Fruit fly (Drosophila melanogaster): Measurements from ENCODE around the gene CG45045.

The CG45045 gene

dm6 chr3R:17701131-17701593 is 33.8 kb downstream of the CG45045 start (continued):
- TF ChIP-seq CG11762 (GFP tag; optimal IDR thresholded peaks at IDR 0.05; ENCODE audit: insufficient read depth) (no peak), OdsH (GFP tag; optimal IDR thresholded peaks at IDR 0.05) (no peak), CG10669 (GFP tag; optimal IDR thresholded peaks at IDR 0.05) (no peak), Ets21C (GFP tag; optimal IDR thresholded peaks at IDR 0.05) (no peak), Met (GFP tag; optimal IDR thresholded peaks at IDR 0.05) (no peak), CG6792 (GFP tag; optimal IDR thresholded peaks at IDR 0.05) (peak; percentile 6), CG15336 (GFP tag; IDR thresholded peaks at IDR 0.05) (peak; percentile 47; the same call in 1 of the 2 replicates), esn (GFP tag; optimal IDR thresholded peaks at IDR 0.05) (no peak), Lpt (GFP tag; optimal IDR thresholded peaks at IDR 0.05) (peak; percentile 53), CG31627 (GFP tag; optimal IDR thresholded peaks at IDR 0.05) (no peak), salr (GFP tag; optimal IDR thresholded peaks at IDR 0.05) (peak in 1 of 2 experiments; percentile 42), Eip93F (GFP tag; optimal IDR thresholded peaks at IDR 0.05) (peak; percentile 21), dac (GFP tag; optimal IDR thresholded peaks at IDR 0.05) (no peak), ss (GFP tag; optimal IDR thresholded peaks at IDR 0.05) (peak; percentile 31 to 38), CG8632 (GFP tag; optimal IDR thresholded peaks at IDR 0.05) (no peak), Hr4 (GFP tag; optimal IDR thresholded peaks at IDR 0.05) (peak; percentile 5), CG4318 (GFP tag; optimal IDR thresholded peaks at IDR 0.05) (no peak), CG8119 (GFP tag; IDR thresholded peaks at IDR 0.05) (0 out of 3 replicates have a peak, but pooled peaks have one; percentile 8), Blimp-1 (GFP tag; optimal IDR thresholded peaks at IDR 0.05) (no peak), Sox102F (GFP tag; optimal IDR thresholded peaks at IDR 0.05) (peak; percentile 39), Hr39 (GFP tag; optimal IDR thresholded peaks at IDR 0.05) (no peak), CG6808 (GFP tag; optimal IDR thresholded peaks at IDR 0.05) (peak; percentile 5), CG6854 (GFP tag; optimal IDR thresholded peaks at IDR 0.05) (peak; percentile 71), svp (GFP tag) (peak; percentile 38), CG8319 (GFP tag; optimal IDR thresholded peaks at IDR 0.05) (no peak), CG7368 (GFP tag; optimal IDR thresholded peaks at IDR 0.05) (no peak), CG34406 (GFP tag; optimal IDR thresholded peaks at IDR 0.05) (peak; percentile 11), CG16779 (tag; optimal IDR thresholded peaks at IDR 0.05) (no peak), Hr38 (GFP tag; optimal IDR thresholded peaks at IDR 0.05) (no peak), achi (GFP tag; optimal IDR thresholded peaks at IDR 0.05) (no peak), CG10631 (GFP tag; optimal IDR thresholded peaks at IDR 0.05) (no peak), spab (GFP tag; optimal IDR thresholded peaks at IDR 0.05) (no peak), CG9139 (GFP tag; optimal IDR thresholded peaks at IDR 0.05) (no peak), CG6163 (GFP tag; IDR thresholded peaks at IDR 0.05) (peak; percentile 53), eg (GFP tag; IDR thresholded peaks at IDR 0.05) (no peak), CG1621 (tag; optimal IDR thresholded peaks at IDR 0.05) (peak; percentile 12), fkh (GFP tag; optimal IDR thresholded peaks at IDR 0.05) (peak; percentile 39), CG32006 (GFP tag; optimal IDR thresholded peaks at IDR 0.05) (no peak)

dm6 chr3R:17701971-17702845 is 34.8 kb downstream of the CG45045 start:
- TF ChIP-seq CG3032 (tag; optimal IDR thresholded peaks at IDR 0.05) (peak; percentile 90), cyc (GFP tag; optimal IDR thresholded peaks at IDR 0.05) (peak; percentile 58), CG6276 (GFP tag; optimal IDR thresholded peaks at IDR 0.05) (peak; percentile 3), fd59A (GFP tag; optimal IDR thresholded peaks at IDR 0.05) (peak; percentile 91), CG6792 (GFP tag; optimal IDR thresholded peaks at IDR 0.05) (peak; percentile 69), fd85E (GFP tag; optimal IDR thresholded peaks at IDR 0.05) (no peak), pdm3 (GFP tag; optimal IDR thresholded peaks at IDR 0.05) (peak; percentile 86), dsx (GFP tag; optimal IDR thresholded peaks at IDR 0.05; ENCODE audit: poor library complexity, severe bottlenecking) (peak; percentile 63), Eip93F (GFP tag; optimal IDR thresholded peaks at IDR 0.05) (no peak), Met (GFP tag; optimal IDR thresholded peaks at IDR 0.05) (peak; percentile 77), OdsH (GFP tag; optimal IDR thresholded peaks at IDR 0.05) (peak; percentile 86), dac (GFP tag; optimal IDR thresholded peaks at IDR 0.05) (no peak), CG32006 (GFP tag; optimal IDR thresholded peaks at IDR 0.05) (peak; percentile 81), esn (GFP tag; optimal IDR thresholded peaks at IDR 0.05) (peak; percentile 76), acj6 (GFP tag; optimal IDR thresholded peaks at IDR 0.05) (peak; percentile 87), CG10669 (GFP tag; optimal IDR thresholded peaks at IDR 0.05) (peak; percentile 81), Sox102F (GFP tag; optimal IDR thresholded peaks at IDR 0.05) (peak; percentile 70), CG11902 (GFP tag; optimal IDR thresholded peaks at IDR 0.05) (peak; percentile 24), CG8119 (GFP tag; IDR thresholded peaks at IDR 0.05) (peak; percentile 74), CG31627 (GFP tag; optimal IDR thresholded peaks at IDR 0.05) (peak; percentile 75), Hr39 (GFP tag; optimal IDR thresholded peaks at IDR 0.05) (peak; percentile 63), Lpt (GFP tag; optimal IDR thresholded peaks at IDR 0.05) (no peak), CG6808 (GFP tag; optimal IDR thresholded peaks at IDR 0.05) (peak; percentile 65), CG4318 (GFP tag; optimal IDR thresholded peaks at IDR 0.05) (peak; percentile 34)

Data from whole organism, prepupa.